Fruit fly (Drosophila melanogaster): ENCODE measurements around the gene Cbp80.
A peak's percentile ranks its signal among the peaks of the same experiment; 100 is the strongest.

Cbp80 gene

DNA sequence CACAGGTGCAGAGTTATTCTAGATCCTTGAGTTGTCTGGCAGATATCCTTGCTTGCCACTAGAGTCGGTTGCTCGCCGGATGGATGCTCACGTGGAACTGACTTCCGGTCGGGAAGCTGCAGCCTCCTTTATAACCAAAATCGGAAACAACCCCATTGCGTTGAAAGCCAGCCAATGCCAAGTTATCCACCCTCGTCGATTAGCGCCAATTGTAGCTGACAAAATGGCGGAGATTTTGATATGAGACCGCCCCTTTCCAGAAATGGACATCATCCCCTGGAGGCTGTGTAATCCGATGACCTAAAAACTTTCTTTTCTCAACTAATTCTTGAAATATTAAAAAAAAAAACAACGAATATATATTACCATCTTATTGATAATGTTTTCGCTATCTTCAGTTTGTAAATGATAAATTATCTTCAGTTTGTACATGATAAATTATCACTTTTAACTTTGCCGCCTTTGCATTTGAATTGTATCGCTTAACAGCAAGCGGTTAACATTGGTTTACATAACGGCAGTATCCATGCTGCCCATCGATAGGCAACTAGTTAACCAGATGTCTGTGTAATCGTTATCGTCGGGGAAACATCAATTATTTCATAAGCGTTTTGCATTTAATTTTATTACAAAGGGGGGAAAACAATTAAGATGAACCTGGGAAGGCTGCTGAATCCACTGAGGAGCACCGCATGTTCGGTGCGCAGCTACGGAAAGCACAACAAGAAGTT, 2.3 kb upstream of the Cbp80 start, which contains the start of the genes HLH4C and mRpL30 (continued):
- TF ChIP-seq CG13287 (GFP tag; IDR thresholded peaks at IDR 0.05; ENCODE audit: partially characterized antibody) = peak; percentile 81
- TF ChIP-seq Dp (GFP tag; optimal IDR thresholded peaks at IDR 0.05) = peak; percentile 80
- peak; percentile 95 for TF ChIP-seq Nf-YB (GFP tag; optimal IDR thresholded peaks at IDR 0.05)
- TF ChIP-seq cwo (GFP tag; optimal IDR thresholded peaks at IDR 0.05) = no peak
- no peak for TF ChIP-seq Sin3A (optimal IDR thresholded peaks at IDR 0.05)
- no peak for TF ChIP-seq CG6765 (GFP tag; optimal IDR thresholded peaks at IDR 0.05)
- TF ChIP-seq CG4820 (GFP tag; optimal IDR thresholded peaks at IDR 0.05) = no peak
- no peak for TF ChIP-seq CG10543 (GFP tag; optimal IDR thresholded peaks at IDR 0.05)
- peak; percentile 93 for TF ChIP-seq CG14860 (GFP tag; IDR thresholded peaks at IDR 0.05; ENCODE audit: partially characterized antibody)
- TF ChIP-seq Abd-B (GFP tag; optimal IDR thresholded peaks at IDR 0.05) = no peak
- TF ChIP-seq CG13624 (GFP tag; optimal IDR thresholded peaks at IDR 0.05) = no peak
- no peak for TF ChIP-seq CG3726 (GFP tag; IDR thresholded peaks at IDR 0.05)
- peak; percentile 68 for TF ChIP-seq Dref (GFP tag; IDR thresholded peaks at IDR 0.05)
- TF ChIP-seq Bgb (GFP tag; IDR thresholded peaks at IDR 0.05; ENCODE audit: partially characterized antibody) = peak; percentile 90
- TF ChIP-seq ato (GFP tag; IDR thresholded peaks at IDR 0.05; ENCODE audit: partially characterized antibody) = peak; percentile 97
- TF ChIP-seq Pdp1 (GFP tag; optimal IDR thresholded peaks at IDR 0.05) = peak in 1 of 2 experiments; percentile 99
- peak; percentile 29 for TF ChIP-seq CG10267 (tag; optimal IDR thresholded peaks at IDR 0.05)
- TF ChIP-seq CG10366 (GFP tag; IDR thresholded peaks at IDR 0.05) = no peak
- TF ChIP-seq YL-1 (GFP tag; optimal IDR thresholded peaks at IDR 0.05) = peak; percentile 39
- no peak for TF ChIP-seq psq (GFP tag; optimal IDR thresholded peaks at IDR 0.05)
- TF ChIP-seq fd3F (GFP tag; optimal IDR thresholded peaks at IDR 0.05) = no peak
- TF ChIP-seq Aef1 (GFP tag; IDR thresholded peaks at IDR 0.05) = no peak
- TF ChIP-seq btn (GFP tag; optimal IDR thresholded peaks at IDR 0.05) = no peak
- TF ChIP-seq HLH4C (GFP tag; IDR thresholded peaks at IDR 0.05; ENCODE audit: partially characterized antibody) = peak; percentile 100
- TF ChIP-seq CG12071 (GFP tag; optimal IDR thresholded peaks at IDR 0.05) = no peak
- no peak for TF ChIP-seq gro (GFP tag; optimal IDR thresholded peaks at IDR 0.05)
- TF ChIP-seq CG12659 (GFP tag; optimal IDR thresholded peaks at IDR 0.05) = no peak
- TF ChIP-seq sna (GFP tag; IDR thresholded peaks at IDR 0.05; ENCODE audit: partially characterized antibody) = peak; percentile 81
- no peak for TF ChIP-seq CG9609 (GFP tag; optimal IDR thresholded peaks at IDR 0.05)
- TF ChIP-seq da (GFP tag; optimal IDR thresholded peaks at IDR 0.05) = no peak
- TF ChIP-seq HHEX (GFP tag; optimal IDR thresholded peaks at IDR 0.05) = no peak
- no peak for TF ChIP-seq pum (GFP tag; optimal IDR thresholded peaks at IDR 0.05)
- no peak for TF ChIP-seq CG15011 (GFP tag; optimal IDR thresholded peaks at IDR 0.05)
- no peak for TF ChIP-seq CG16863 (GFP tag; optimal IDR thresholded peaks at IDR 0.05)

DNA sequence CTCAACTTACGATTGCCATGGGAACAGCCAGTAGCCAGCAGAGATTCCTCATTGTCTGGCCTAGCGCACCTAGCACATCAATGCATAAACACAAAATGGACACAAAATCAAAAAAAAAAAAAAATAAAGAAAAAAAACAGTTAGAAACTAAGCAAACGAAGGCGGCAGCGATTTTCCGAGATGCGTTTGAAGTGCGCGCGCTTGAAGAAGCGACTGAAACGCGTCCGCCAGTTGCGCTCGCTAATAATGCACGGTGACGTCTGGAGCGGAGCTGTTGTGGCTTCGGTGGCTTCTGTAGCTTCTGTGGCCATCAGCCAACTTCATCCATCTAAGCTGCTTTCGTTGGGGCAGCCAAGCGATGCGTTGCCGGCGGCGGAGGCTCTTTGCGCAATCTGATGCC, 4.6 kb downstream of the Cbp80 start, which contains the start of gene CG15473:
Gene CG15473 (minus strand): TSS at position 101 of the 400 bp plus-strand sequence.
- TF ChIP-seq CG18262 (tag; optimal IDR thresholded peaks at IDR 0.05) (no peak), tin (GFP tag; optimal IDR thresholded peaks at IDR 0.05) (no peak), nerfin-1 (tag; optimal IDR thresholded peaks at IDR 0.05) (no peak), slou (GFP tag; optimal IDR thresholded peaks at IDR 0.05) (no peak), her (GFP tag; optimal IDR thresholded peaks at IDR 0.05) (no peak), CG10321 (GFP tag; IDR thresholded peaks at IDR 0.05) (no peak), Hr78 (GFP tag; optimal IDR thresholded peaks at IDR 0.05) (no peak), Hmr (GFP tag; optimal IDR thresholded peaks at IDR 0.05) (no peak), CG13624 (GFP tag; optimal IDR thresholded peaks at IDR 0.05) (no peak), tgo (GFP tag; IDR thresholded peaks at IDR 0.05) (no peak)
